Worm (Caenorhabditis elegans): ENCODE results near the gene K04C2.5.

DNA sequence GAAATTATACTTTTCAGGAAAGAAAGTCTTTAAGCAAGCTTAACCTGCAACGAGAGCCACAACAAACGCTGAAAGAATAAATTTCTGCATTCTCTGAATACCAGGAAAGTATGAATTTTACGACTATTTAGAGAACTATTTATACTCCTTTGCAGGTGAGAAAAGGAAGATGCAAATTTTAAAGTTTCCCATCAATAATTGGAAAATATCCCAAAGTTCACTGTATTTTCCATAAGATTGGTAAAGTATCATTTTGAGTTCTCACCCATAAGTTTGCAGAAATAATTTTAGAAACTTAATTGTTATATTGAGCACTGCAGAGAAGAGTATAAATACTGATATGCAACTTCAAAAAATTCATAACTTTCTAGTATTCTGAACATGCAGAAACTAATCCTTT lies 32.0 kb downstream of the K04C2.5 start, which contains the start of gene clec-158:
- TF ChIP-seq dao-5 (tag; optimal IDR thresholded peaks at IDR 0.05) (no peak), him-1 (tag; optimal IDR thresholded peaks at IDR 0.05) (no peak)

Data from whole organism, L4/young adult.